Worm (Caenorhabditis elegans) whole organism, L3 larva: ENCODE data around the gene T19C4.24.
A peak's percentile ranks its signal among the peaks of the same experiment; 100 is the strongest.

Experiments
- R02D3.7 ChIP-seq: fragments of 150-350 bp; optimal IDR thresholded peaks from 2 replicates; lab custom pipeline; 2014; ENCODE audit warnings: missing biosample characterization, missing genetic modification characterization
- aly-2 ChIP-seq: fragments of 150-350 bp; optimal IDR thresholded peaks from 2 replicates; lab custom pipeline; 2014; ENCODE audit warnings: missing biosample characterization, missing genetic modification characterization
- ama-1 ChIP-seq: fragments of 150-350 bp; optimal IDR thresholded peaks from 2 replicates; lab custom pipeline; 2018
- ceh-16 ChIP-seq: sonication (generic microtip); optimal IDR thresholded peaks from 2 replicates; lab custom pipeline; 2017; ENCODE audit warnings: missing biosample characterization, missing genetic modification characterization
- ceh-28 ChIP-seq: fragments of 150-350 bp; optimal IDR thresholded peaks from 2 replicates; lab custom pipeline; 2014; ENCODE audit warnings: missing biosample characterization, missing genetic modification reagents, missing genetic modification characterization
- ceh-82 ChIP-seq: fragments of 150-350 bp; optimal IDR thresholded peaks from 2 replicates; lab custom pipeline; 2014; ENCODE audit warnings: missing biosample characterization, missing genetic modification characterization
- ceh-9 ChIP-seq: sonication (generic microtip); optimal IDR thresholded peaks from 2 replicates; lab custom pipeline; 2018; ENCODE audit warnings: missing biosample characterization, missing genetic modification characterization
- daf-12 ChIP-seq: fragments of 150-350 bp; optimal IDR thresholded peaks from 2 replicates; lab custom pipeline; 2014; ENCODE audit warnings: missing biosample characterization, missing genetic modification reagents, missing genetic modification characterization
- egl-27 ChIP-seq: sonication (generic microtip); optimal IDR thresholded peaks from 4 replicates; lab custom pipeline; 2017; ENCODE audit warnings: missing biosample characterization, missing genetic modification reagents, missing genetic modification characterization
- egl-5 ChIP-seq: fragments of 150-350 bp; optimal IDR thresholded peaks from 2 replicates; lab custom pipeline; 2017; ENCODE audit warnings: missing biosample characterization, missing genetic modification reagents, missing genetic modification characterization, inconsistent platforms
- elt-1 ChIP-seq: fragments of 150-350 bp; optimal IDR thresholded peaks from 2 replicates; lab custom pipeline; 2014; ENCODE audit warnings: missing biosample characterization, missing genetic modification characterization
- elt-2 ChIP-seq: sonication (generic microtip); optimal IDR thresholded peaks from 2 replicates; lab custom pipeline; 2016; ENCODE audit warnings: missing genetic modification reagents, mild to moderate bottlenecking, missing genetic modification characterization, missing compliant biosample characterization
- elt-3 ChIP-seq, 3 experiments: fragments of 150-350 bp in 1 of 3; sonication (generic microtip) in 2 of 3; optimal IDR thresholded peaks; 2 replicates in 2 of 3; 4 replicates in 1 of 3; lab custom pipeline; 2014 to 2017; ENCODE audit warnings: missing biosample characterization in 3 of 3, missing genetic modification characterization in 3 of 3
- eor-1 ChIP-seq, 2 experiments: fragments of 150-350 bp; optimal IDR thresholded peaks; 2 replicates each; lab custom pipeline; 2014 to 2018; ENCODE audit warnings: missing biosample characterization in 2 of 2, missing genetic modification characterization in 2 of 2
- fkh-10 ChIP-seq: sonication (generic microtip); optimal IDR thresholded peaks from 2 replicates; lab custom pipeline; 2017; ENCODE audit warnings: missing biosample characterization, missing genetic modification reagents, missing genetic modification characterization
- fkh-2 ChIP-seq: fragments of 150-350 bp; optimal IDR thresholded peaks from 2 replicates; lab custom pipeline; 2014; ENCODE audit warnings: missing biosample characterization, missing genetic modification reagents, missing genetic modification characterization
- fos-1 ChIP-seq: fragments of 150-350 bp; optimal IDR thresholded peaks from 2 replicates; lab custom pipeline; 2014; ENCODE audit warnings: missing biosample characterization, missing genetic modification characterization
- jun-1 ChIP-seq: fragments of 150-350 bp; optimal IDR thresholded peaks from 2 replicates; lab custom pipeline; 2014; ENCODE audit warnings: missing biosample characterization, missing genetic modification reagents, missing genetic modification characterization
- lin-15B ChIP-seq: fragments of 150-350 bp; optimal IDR thresholded peaks from 2 replicates; lab custom pipeline; 2014; ENCODE audit warnings: missing biosample characterization, missing genetic modification characterization
- lin-39 ChIP-seq: fragments of 150-350 bp; optimal IDR thresholded peaks from 2 replicates; lab custom pipeline; 2018; ENCODE audit warnings: missing biosample characterization, missing genetic modification reagents, missing genetic modification characterization
- lsy-12 ChIP-seq: sonication (generic microtip); optimal IDR thresholded peaks from 2 replicates; lab custom pipeline; 2016; ENCODE audit warnings: mild to moderate bottlenecking, missing genetic modification characterization, missing compliant biosample characterization
- mdl-1 ChIP-seq: fragments of 150-350 bp; optimal IDR thresholded peaks from 2 replicates; lab custom pipeline; 2014; ENCODE audit warnings: missing biosample characterization, missing genetic modification characterization
- mml-1 ChIP-seq: fragments of 150-350 bp; sonication (generic microtip); optimal IDR thresholded peaks from 3 replicates; lab custom pipeline; 2014; ENCODE audit warnings: missing biosample characterization, missing genetic modification characterization
- nfya-1 ChIP-seq: sonication (generic microtip); optimal IDR thresholded peaks from 2 replicates; lab custom pipeline; 2017; ENCODE audit warnings: missing genetic modification characterization, mild to moderate bottlenecking, missing compliant biosample characterization, antibody characterized with exemption, moderate library complexity; ENCODE audit not compliant: insufficient read depth
- nhr-12 ChIP-seq: fragments of 150-350 bp; optimal IDR thresholded peaks from 2 replicates; lab custom pipeline; 2014; ENCODE audit warnings: missing biosample characterization, missing genetic modification characterization
- nhr-23 ChIP-seq: fragments of 150-350 bp; optimal IDR thresholded peaks from 2 replicates; lab custom pipeline; 2014; ENCODE audit warnings: missing biosample characterization, missing genetic modification reagents, missing genetic modification characterization
- nhr-25 ChIP-seq: sonication (generic microtip); optimal IDR thresholded peaks from 2 replicates; lab custom pipeline; 2017; ENCODE audit warnings: missing biosample characterization, missing genetic modification characterization
- nhr-28 ChIP-seq: fragments of 150-350 bp; optimal IDR thresholded peaks from 2 replicates; lab custom pipeline; 2014; ENCODE audit warnings: missing biosample characterization, missing genetic modification characterization
- nhr-43 ChIP-seq: sonication (generic microtip); optimal IDR thresholded peaks from 2 replicates; lab custom pipeline; 2016; ENCODE audit warnings: mild to moderate bottlenecking, missing genetic modification characterization, missing compliant biosample characterization; ENCODE audit not compliant: poor library complexity, severe bottlenecking
- nhr-67 ChIP-seq: fragments of 150-350 bp; optimal IDR thresholded peaks from 2 replicates; lab custom pipeline; 2014; ENCODE audit warnings: missing biosample characterization, missing genetic modification characterization
- nhr-76 ChIP-seq: fragments of 150-350 bp; sonication (generic microtip); optimal IDR thresholded peaks from 5 replicates; lab custom pipeline; 2014; ENCODE audit warnings: missing biosample characterization, missing genetic modification characterization
- nhr-77 ChIP-seq: fragments of 150-350 bp; optimal IDR thresholded peaks from 2 replicates; lab custom pipeline; 2014; ENCODE audit warnings: missing biosample characterization, missing genetic modification characterization
- pha-4 ChIP-seq: fragments of 150-350 bp; optimal IDR thresholded peaks from 2 replicates; lab custom pipeline; 2014; ENCODE audit warnings: missing biosample characterization, missing genetic modification reagents, missing genetic modification characterization
- pqm-1 ChIP-seq: fragments of 150-350 bp; optimal IDR thresholded peaks from 2 replicates; lab custom pipeline; 2017; ENCODE audit warnings: missing biosample characterization, missing genetic modification characterization, inconsistent platforms
- sea-2 ChIP-seq: fragments of 150-350 bp; sonication (generic microtip); optimal IDR thresholded peaks from 4 replicates; lab custom pipeline; 2014; ENCODE audit warnings: missing biosample characterization, missing genetic modification reagents, missing genetic modification characterization
- snpc-4 ChIP-seq: fragments of 150-350 bp; optimal IDR thresholded peaks from 2 replicates; lab custom pipeline; 2014; ENCODE audit warnings: missing biosample characterization, missing genetic modification characterization
- tbx-2 ChIP-seq: sonication (generic microtip); optimal IDR thresholded peaks from 2 replicates; lab custom pipeline; 2016; ENCODE audit warnings: mild to moderate bottlenecking, missing genetic modification characterization, missing compliant biosample characterization
- unc-39 ChIP-seq: sonication (generic microtip); optimal IDR thresholded peaks from 4 replicates; lab custom pipeline; 2017; ENCODE audit warnings: missing biosample characterization, missing genetic modification characterization
- unc-62 ChIP-seq: fragments of 150-350 bp; sonication (generic microtip); optimal IDR thresholded peaks from 4 replicates; lab custom pipeline; 2014; ENCODE audit warnings: missing biosample characterization, missing genetic modification reagents, missing genetic modification characterization
- zag-1 ChIP-seq: fragments of 150-350 bp; optimal IDR thresholded peaks from 2 replicates; lab custom pipeline; 2014; ENCODE audit warnings: missing biosample characterization, missing genetic modification characterization
- ztf-11 ChIP-seq: fragments of 150-350 bp; optimal IDR thresholded peaks from 2 replicates; lab custom pipeline; 2014; ENCODE audit warnings: missing biosample characterization, missing genetic modification characterization
- ztf-4 ChIP-seq: fragments of 150-350 bp; optimal IDR thresholded peaks from 2 replicates; lab custom pipeline; 2014; ENCODE audit warnings: missing biosample characterization, missing genetic modification characterization

Gene T19C4.24

ce11 chrV:11140326-11140725 is 6.5 kb downstream of the T19C4.24 start:
- TF ChIP-seq mml-1 (tag; lab: Kevin White, UChicago) (no peak), ceh-82 (tag; lab: Kevin White, UChicago) (no peak), egl-27 (tag; lab: Kevin White, UChicago) (no peak), ama-1 (lab: Kevin White, UChicago) (no peak), nfya-1 (tag; lab: Kevin White, UChicago) (peak; percentile 26), nhr-25 (no peak), daf-12 (tag; lab: Kevin White, UChicago) (no peak), ztf-11 (no peak), lin-39 (tag; lab: Kevin White, UChicago) (no peak), elt-3 (tag; optimal IDR thresholded peaks at IDR 0.05; lab: Kevin White, UChicago) (no peak), ztf-4 (tag; lab: Kevin White, UChicago) (no peak), elt-1 (tag; lab: Kevin White, UChicago) (no peak), fkh-2 (tag; lab: Kevin White, UChicago) (no peak), pha-4 (tag; lab: Kevin White, UChicago) (peak; percentile 62), unc-62 (GFP tag; lab: Kevin White, UChicago) (no peak), nhr-67 (tag; lab: Kevin White, UChicago) (no peak), nhr-76 (tag; lab: Kevin White, UChicago) (no peak), sea-2 (GFP tag; lab: Kevin White, UChicago) (no peak), nhr-77 (tag; lab: Kevin White, UChicago) (no peak), lsy-12 (no peak), mdl-1 (no peak), ceh-9 (no peak), lin-15B (tag; lab: Kevin White, UChicago) (peak; percentile 0), nhr-43 (tag; lab: Kevin White, UChicago) (no peak), eor-1 (tag; optimal IDR thresholded peaks at IDR 0.05; lab: Kevin White, UChicago) (no peak), snpc-4 (peak; percentile 4), egl-5 (tag; lab: Kevin White, UChicago) (no peak), ceh-16 (tag; lab: Kevin White, UChicago) (no peak), pqm-1 (no peak), jun-1 (tag; lab: Kevin White, UChicago) (no peak), elt-2 (tag; lab: Kevin White, UChicago) (peak; percentile 40), unc-39 (tag; lab: Kevin White, UChicago) (no peak), R02D3.7 (tag; lab: Kevin White, UChicago) (no peak), nhr-12 (tag; lab: Kevin White, UChicago) (no peak), tbx-2 (tag; lab: Kevin White, UChicago) (no peak), aly-2 (no peak), zag-1 (tag; lab: Kevin White, UChicago) (no peak)

ce11 chrV:11134296-11134695 is 12.5 kb downstream of the T19C4.24 start, which contains the start of gene glb-3:
Gene glb-3 (plus strand): TSS chrV:11134596.
- TF ChIP-seq unc-62 (GFP tag; lab: Kevin White, UChicago): no peak
- TF ChIP-seq nhr-77 (tag; lab: Kevin White, UChicago): no peak
- TF ChIP-seq ceh-82 (tag; lab: Kevin White, UChicago): no peak
- TF ChIP-seq nhr-28: no peak
- no peak for TF ChIP-seq fos-1 (tag; lab: Kevin White, UChicago)
- no peak for TF ChIP-seq fkh-10 (GFP tag; lab: Kevin White, UChicago)
- TF ChIP-seq lsy-12: no peak
- no peak for TF ChIP-seq unc-39 (tag; lab: Kevin White, UChicago)
- no peak for TF ChIP-seq nhr-67 (tag; lab: Kevin White, UChicago)
- TF ChIP-seq pha-4 (tag; lab: Kevin White, UChicago): no peak
- no peak for TF ChIP-seq R02D3.7 (tag; lab: Kevin White, UChicago)
- no peak for TF ChIP-seq aly-2
- no peak for TF ChIP-seq sea-2 (GFP tag; lab: Kevin White, UChicago)
- no peak for TF ChIP-seq ceh-28 (tag; lab: Kevin White, UChicago)
- TF ChIP-seq nhr-23 (tag; lab: Kevin White, UChicago): no peak
- TF ChIP-seq jun-1 (tag; lab: Kevin White, UChicago): no peak
- no peak for TF ChIP-seq ama-1 (lab: Kevin White, UChicago)
- no peak for TF ChIP-seq snpc-4
